Worm (Caenorhabditis elegans) whole organism, late embryonic: Measurements from ENCODE around the gene spe-18.

ENCODE experiments used
- C08G9.2 ChIP-seq: sonication (generic microtip); optimal IDR thresholded peaks from 2 replicates; lab custom pipeline; 2016; ENCODE audit warnings: mild to moderate bottlenecking, missing genetic modification characterization, moderate library complexity, missing compliant biosample characterization
- C38D4.7 ChIP-seq: fragments of 200-800 bp; sonication (Bioruptor generic); optimal IDR thresholded peaks from 2 replicates; lab custom pipeline; 2018; ENCODE audit warnings: mild to moderate bottlenecking, missing genetic modification characterization, moderate library complexity, missing compliant biosample characterization
- ahr-1 ChIP-seq: sonication (generic microtip); optimal IDR thresholded peaks from 2 replicates; lab custom pipeline; 2016; ENCODE audit warnings: missing genetic modification characterization, missing compliant biosample characterization
- ama-1 ChIP-seq: fragments of 150-350 bp; optimal IDR thresholded peaks from 2 replicates; lab custom pipeline; 2014
- ceh-14 ChIP-seq: sonication (generic microtip); optimal IDR thresholded peaks from 2 replicates; lab custom pipeline; 2016; ENCODE audit warnings: missing genotype, missing genetic modification characterization, missing compliant biosample characterization
- ceh-18 ChIP-seq: sonication (generic microtip); optimal IDR thresholded peaks from 2 replicates; lab custom pipeline; 2016; ENCODE audit warnings: missing genetic modification characterization, missing compliant biosample characterization
- ceh-22 ChIP-seq: sonication (generic microtip); optimal IDR thresholded peaks from 2 replicates; lab custom pipeline; 2017; ENCODE audit warnings: missing biosample characterization, missing genetic modification characterization
- ceh-31 ChIP-seq: sonication (generic microtip); optimal IDR thresholded peaks from 2 replicates; lab custom pipeline; 2016; ENCODE audit warnings: missing genetic modification characterization, missing compliant biosample characterization
- ceh-34 ChIP-seq: sonication (generic microtip); optimal IDR thresholded peaks from 2 replicates; lab custom pipeline; 2016; ENCODE audit warnings: mild to moderate bottlenecking, missing genetic modification characterization, missing compliant biosample characterization
- ceh-6 ChIP-seq: fragments of 200-800 bp; sonication (Bioruptor generic); optimal IDR thresholded peaks from 2 replicates; lab custom pipeline; 2018; ENCODE audit warnings: mild to moderate bottlenecking, missing genetic modification characterization, missing compliant biosample characterization
- che-1 ChIP-seq: sonication (generic microtip); optimal IDR thresholded peaks from 2 replicates; lab custom pipeline; 2016; ENCODE audit warnings: mild to moderate bottlenecking, missing genetic modification characterization, missing compliant biosample characterization
- dmd-4 ChIP-seq: sonication (generic microtip); optimal IDR thresholded peaks from 2 replicates; lab custom pipeline; 2016; ENCODE audit warnings: borderline replicate concordance, missing genetic modification characterization, missing compliant biosample characterization
- dve-1 ChIP-seq: sonication (generic microtip); optimal IDR thresholded peaks from 2 replicates; lab custom pipeline; 2017; ENCODE audit warnings: antibody characterized with exemption, mild to moderate bottlenecking, missing genetic modification characterization, missing compliant biosample characterization
- elt-2 ChIP-seq: sonication (generic microtip); optimal IDR thresholded peaks from 2 replicates; lab custom pipeline; 2016; ENCODE audit warnings: missing genetic modification reagents, missing genetic modification characterization, missing compliant biosample characterization
- gmeb-2 ChIP-seq: sonication (generic microtip); optimal IDR thresholded peaks from 2 replicates; lab custom pipeline; 2016; ENCODE audit warnings: missing genetic modification characterization, inconsistent platforms, missing compliant biosample characterization
- hlh-13 ChIP-seq: fragments of 200-800 bp; sonication (Bioruptor generic); optimal IDR thresholded peaks from 2 replicates; lab custom pipeline; 2018; ENCODE audit warnings: mild to moderate bottlenecking, missing genetic modification characterization, missing compliant biosample characterization
- hlh-15 ChIP-seq: sonication (generic microtip); optimal IDR thresholded peaks from 2 replicates; lab custom pipeline; 2016; ENCODE audit warnings: missing genetic modification characterization, missing compliant biosample characterization
- hlh-30 ChIP-seq: sonication (generic microtip); optimal IDR thresholded peaks from 2 replicates; lab custom pipeline; 2017; ENCODE audit warnings: antibody characterized with exemption, missing genetic modification characterization, missing compliant biosample characterization; ENCODE audit not compliant: insufficient read depth
- hlh-6 ChIP-seq: sonication (generic microtip); optimal IDR thresholded peaks from 2 replicates; lab custom pipeline; 2016; ENCODE audit warnings: missing genotype, missing genetic modification characterization, missing compliant biosample characterization
- hlh-8 ChIP-seq: sonication (generic microtip); optimal IDR thresholded peaks from 2 replicates; lab custom pipeline; 2016; ENCODE audit warnings: missing genotype, missing genetic modification characterization, missing compliant biosample characterization
- lim-6 ChIP-seq: sonication (generic microtip); optimal IDR thresholded peaks from 2 replicates; lab custom pipeline; 2016; ENCODE audit warnings: missing genetic modification characterization, missing compliant biosample characterization
- lin-11 ChIP-seq: fragments of 200-800 bp; sonication (Bioruptor generic); optimal IDR thresholded peaks from 2 replicates; lab custom pipeline; 2018; ENCODE audit warnings: mild to moderate bottlenecking, missing genetic modification characterization, missing compliant biosample characterization
- nfya-1 ChIP-seq: sonication (generic microtip); optimal IDR thresholded peaks from 2 replicates; lab custom pipeline; 2017; ENCODE audit warnings: missing genetic modification characterization, mild to moderate bottlenecking, missing compliant biosample characterization, antibody characterized with exemption, moderate library complexity
- nhr-11 ChIP-seq: fragments of 150-350 bp; optimal IDR thresholded peaks from 2 replicates; lab custom pipeline; 2014; ENCODE audit warnings: missing biosample characterization, missing genetic modification characterization
- nhr-232 ChIP-seq: sonication (generic microtip); optimal IDR thresholded peaks from 2 replicates; lab custom pipeline; 2016; ENCODE audit warnings: missing genetic modification characterization, missing compliant biosample characterization
- npax-4 ChIP-seq: sonication (generic microtip); optimal IDR thresholded peaks from 2 replicates; lab custom pipeline; 2016; ENCODE audit warnings: missing genetic modification characterization, missing compliant biosample characterization
- pha-4 ChIP-seq: fragments of 150-350 bp; optimal IDR thresholded peaks from 2 replicates; lab custom pipeline; 2018; ENCODE audit warnings: missing biosample characterization, missing genetic modification reagents, missing genetic modification characterization
- pqm-1 ChIP-seq: sonication (generic microtip); optimal IDR thresholded peaks from 2 replicates; lab custom pipeline; 2016; ENCODE audit warnings: missing genetic modification characterization, missing compliant biosample characterization
- pros-1 ChIP-seq: fragments of 150-350 bp; optimal IDR thresholded peaks from 2 replicates; lab custom pipeline; 2014; ENCODE audit warnings: missing biosample characterization, missing genetic modification reagents, missing genetic modification characterization
- ref-2 ChIP-seq: sonication (generic microtip); optimal IDR thresholded peaks from 2 replicates; lab custom pipeline; 2016; ENCODE audit warnings: missing genetic modification characterization, missing compliant biosample characterization
- rnt-1 ChIP-seq: sonication (generic microtip); optimal IDR thresholded peaks from 2 replicates; lab custom pipeline; 2016; ENCODE audit warnings: missing genetic modification characterization, missing compliant biosample characterization
- sdc-2 ChIP-seq: sonication (generic microtip); optimal IDR thresholded peaks from 2 replicates; lab custom pipeline; 2016; ENCODE audit warnings: missing genotype, missing genetic modification characterization, missing compliant biosample characterization
- sox-2 ChIP-seq: fragments of 200-800 bp; sonication (Bioruptor generic); IDR thresholded peaks from 2 replicates; pipeline ENCODE4 v1.3.6; 2022; ENCODE audit warnings: missing genetic modification reagents, missing genetic modification characterization, missing compliant biosample characterization
- tbx-2 ChIP-seq: sonication (generic microtip); optimal IDR thresholded peaks from 2 replicates; lab custom pipeline; 2016; ENCODE audit warnings: missing genetic modification characterization, missing compliant biosample characterization
- ttx-3 ChIP-seq: sonication (generic microtip); optimal IDR thresholded peaks from 2 replicates; lab custom pipeline; 2016; ENCODE audit warnings: missing genetic modification reagents, missing genetic modification characterization, missing compliant biosample characterization
- unc-42 ChIP-seq: sonication (generic microtip); optimal IDR thresholded peaks from 2 replicates; lab custom pipeline; 2016; ENCODE audit warnings: missing genotype, missing genetic modification characterization, missing compliant biosample characterization
- unc-55 ChIP-seq: sonication (generic microtip); optimal IDR thresholded peaks from 2 replicates; lab custom pipeline; 2017; ENCODE audit warnings: missing biosample characterization, missing genetic modification reagents, missing genetic modification characterization
- unc-86 ChIP-seq: sonication (generic microtip); optimal IDR thresholded peaks from 2 replicates; lab custom pipeline; 2016; ENCODE audit warnings: missing genetic modification characterization, missing compliant biosample characterization
- zip-5 ChIP-seq: sonication (generic microtip); optimal IDR thresholded peaks from 2 replicates; lab custom pipeline; 2016; ENCODE audit warnings: missing genetic modification characterization, missing compliant biosample characterization

Gene spe-18

DNA sequence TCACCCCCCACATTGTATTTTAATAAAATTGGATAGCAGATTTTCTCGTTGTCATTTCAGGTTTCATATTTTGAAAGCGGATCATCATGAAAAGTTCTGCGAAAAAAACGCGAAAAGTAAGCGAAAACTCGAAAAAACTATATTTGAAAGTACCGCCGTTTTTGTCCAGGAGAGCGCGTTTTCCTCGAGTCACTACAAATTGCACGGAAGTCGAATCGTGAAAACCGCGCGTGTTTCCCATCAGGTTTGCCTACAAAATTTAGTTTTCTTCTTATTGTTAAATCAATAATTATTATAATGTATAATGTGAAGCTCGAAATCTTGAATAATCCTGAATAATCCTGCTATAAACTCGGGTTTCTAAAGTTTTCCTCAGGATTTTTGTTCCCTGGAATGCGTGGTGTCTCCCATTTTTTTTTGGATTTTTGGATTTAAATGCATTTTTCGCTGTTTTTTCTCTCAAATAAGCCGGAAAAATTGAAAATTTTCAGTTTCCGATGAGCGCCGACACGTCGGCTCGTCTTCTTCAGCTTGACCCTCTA, 46.5 kb upstream of the spe-18 start, which contains the start of gene btf-1 (continued):
- TF ChIP-seq gmeb-2 (tag; lab: Kevin White, UChicago) = no peak
- TF ChIP-seq unc-42 (tag; lab: Kevin White, UChicago) = peak; percentile 19
- no peak for TF ChIP-seq nhr-11
- peak; percentile 81 for TF ChIP-seq ama-1 (lab: Kevin White, UChicago)

DNA sequence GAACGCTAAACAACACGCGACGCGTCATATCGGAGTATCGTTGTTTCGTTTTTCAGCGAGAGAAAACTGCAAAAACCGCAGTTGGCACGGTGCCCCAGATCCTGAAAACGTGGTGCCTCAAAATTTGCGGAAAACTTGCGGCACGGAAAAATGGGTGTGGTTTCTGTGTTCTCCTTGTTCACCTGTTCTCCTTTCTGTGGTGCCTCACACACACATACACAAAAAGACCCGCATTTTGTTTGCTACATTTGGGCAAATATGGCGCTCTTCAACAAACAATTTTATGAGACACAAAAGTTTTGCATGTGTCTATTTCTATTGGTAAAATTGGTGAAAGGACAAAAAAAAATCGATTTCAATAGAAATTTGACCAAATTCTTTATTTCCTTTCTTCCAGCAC, 45.6 kb upstream of the spe-18 start:
- TF ChIP-seq ceh-31 (tag; lab: Kevin White, UChicago) (peak; percentile 35), ahr-1 (tag; lab: Kevin White, UChicago) (no peak), tbx-2 (tag; lab: Kevin White, UChicago) (peak; percentile 40), pqm-1 (tag; lab: Kevin White, UChicago) (no peak), C08G9.2 (tag; lab: Kevin White, UChicago) (no peak)

DNA sequence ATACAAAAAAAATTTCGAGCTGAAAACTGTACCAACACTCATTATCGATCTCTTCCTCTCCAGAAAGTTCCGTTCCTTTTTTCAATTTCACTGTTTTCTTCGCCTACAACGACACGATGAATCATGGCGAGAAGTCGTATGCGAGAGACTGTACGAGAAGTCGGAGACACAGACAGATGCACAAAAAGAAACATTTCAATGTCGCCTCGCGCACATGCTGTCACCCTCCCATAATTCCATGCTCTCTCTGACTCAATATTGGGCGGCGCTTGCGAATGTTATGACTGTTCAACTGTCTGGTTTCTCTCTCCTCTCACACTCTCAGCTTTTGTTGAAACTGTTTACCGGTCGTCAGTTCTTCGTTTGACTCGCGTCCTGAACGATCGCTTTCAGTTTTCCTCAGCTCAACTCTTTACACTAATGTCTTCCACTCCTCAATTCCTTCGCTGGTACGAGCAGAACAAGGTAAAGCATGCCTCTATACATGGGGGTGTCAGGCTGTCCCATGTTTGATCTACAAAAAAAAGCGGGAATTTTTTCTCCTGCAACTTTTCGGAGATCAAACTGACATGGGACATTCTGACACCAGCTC, 43.6 kb upstream of the spe-18 start:
- TF ChIP-seq hlh-6 (no peak), hlh-13 (GFP tag; lab: Kevin White, UChicago) (no peak), ceh-22 (tag; lab: Kevin White, UChicago) (no peak), tbx-2 (tag; lab: Kevin White, UChicago) (no peak), gmeb-2 (tag; lab: Kevin White, UChicago) (no peak), unc-42 (tag; lab: Kevin White, UChicago) (no peak), lin-11 (no peak), pros-1 (tag; lab: Kevin White, UChicago) (no peak)

DNA sequence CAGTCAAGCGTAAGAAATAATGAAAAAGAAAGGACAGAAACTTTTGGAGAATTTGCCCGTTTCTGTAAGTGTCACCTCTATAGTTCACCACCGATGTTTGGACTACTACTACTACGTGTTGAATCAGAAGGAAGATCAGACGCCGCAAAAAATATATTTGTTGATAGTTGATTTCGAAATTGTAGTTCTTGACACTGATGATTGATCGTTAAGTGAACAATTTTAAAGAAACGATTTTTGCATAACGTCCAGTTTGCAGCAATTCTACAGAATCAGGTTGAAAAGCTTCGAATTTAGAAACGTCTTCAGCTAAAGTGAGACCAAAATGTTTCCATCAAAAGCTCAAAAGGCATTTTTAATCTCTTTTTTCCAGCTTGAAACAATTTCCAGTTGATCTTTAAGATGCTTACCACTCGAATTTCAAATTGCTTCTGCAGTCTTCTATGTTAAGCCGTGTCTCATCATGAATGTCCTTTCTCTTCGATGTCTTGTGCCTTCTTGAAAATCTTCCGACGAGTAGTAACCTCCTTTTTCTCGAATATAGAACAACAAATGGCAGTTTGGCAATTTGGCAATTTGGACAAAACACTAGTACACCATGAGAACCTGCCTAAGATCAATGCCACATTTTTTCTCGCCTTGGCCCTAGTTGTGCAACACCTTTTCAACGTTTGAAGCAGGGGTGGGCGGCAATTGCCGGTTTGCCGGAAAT, 42.7 kb upstream of the spe-18 start:
- TF ChIP-seq che-1 (tag; lab: Kevin White, UChicago) (no peak), hlh-30 (tag; lab: Kevin White, UChicago) (no peak), ttx-3 (tag; lab: Kevin White, UChicago) (no peak), lin-11 (no peak), unc-55 (GFP tag; lab: Kevin White, UChicago) (no peak), zip-5 (no peak), ahr-1 (tag; lab: Kevin White, UChicago) (no peak), sdc-2 (tag; lab: Kevin White, UChicago) (no peak), ceh-14 (tag; lab: Kevin White, UChicago) (no peak), hlh-8 (no peak), nhr-232 (tag; lab: Kevin White, UChicago) (no peak), C38D4.7 (GFP tag; lab: Kevin White, UChicago) (no peak), ceh-18 (tag; lab: Kevin White, UChicago) (no peak), ceh-22 (tag; lab: Kevin White, UChicago) (no peak), sox-2 (no peak), npax-4 (tag; lab: Kevin White, UChicago) (no peak), elt-2 (tag; lab: Kevin White, UChicago) (no peak), hlh-15 (tag; lab: Kevin White, UChicago) (no peak), ref-2 (no peak), dmd-4 (no peak)
- TF ChIP-seq, all 69 proteins: peak for 0

DNA sequence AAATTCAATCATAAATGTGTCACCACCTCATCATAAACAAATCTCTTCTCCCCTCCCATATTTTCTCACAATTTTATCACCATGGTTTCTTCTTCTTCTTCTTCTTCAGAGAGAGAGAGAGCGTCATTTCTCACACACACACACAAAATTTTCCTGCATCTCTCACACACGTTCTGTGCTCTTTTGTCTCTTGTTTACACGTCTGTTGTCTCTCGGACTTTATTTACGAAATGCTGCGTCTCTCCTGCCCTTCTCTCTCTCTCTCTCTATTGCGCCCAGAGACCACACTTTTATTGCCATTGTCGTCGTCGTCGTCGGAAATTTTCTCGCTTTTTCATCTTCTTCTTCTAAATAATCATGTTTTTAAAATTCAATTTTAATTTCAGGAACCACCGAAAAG, 42.0 kb upstream of the spe-18 start, which contains the start of gene lec-1:
Gene lec-1 (plus strand): TSS at position 387 of the 400 bp plus-strand sequence.
- TF ChIP-seq unc-55 (GFP tag; lab: Kevin White, UChicago) (peak; percentile 49), dve-1 (tag; lab: Kevin White, UChicago) (peak; percentile 62), ceh-6 (GFP tag; lab: Kevin White, UChicago) (no peak), ceh-34 (tag; lab: Kevin White, UChicago) (peak; percentile 18), lim-6 (tag; lab: Kevin White, UChicago) (no peak), ceh-31 (tag; lab: Kevin White, UChicago) (peak; percentile 52), unc-42 (tag; lab: Kevin White, UChicago) (peak; percentile 61), rnt-1 (peak; percentile 29), ceh-18 (tag; lab: Kevin White, UChicago) (peak; percentile 42), ama-1 (lab: Kevin White, UChicago) (no peak), tbx-2 (tag; lab: Kevin White, UChicago) (peak; percentile 68), pha-4 (tag; lab: Kevin White, UChicago) (no peak), unc-86 (no peak), dmd-4 (peak; percentile 36), ceh-14 (tag; lab: Kevin White, UChicago) (peak; percentile 31), elt-2 (tag; lab: Kevin White, UChicago) (no peak), nfya-1 (tag; lab: Kevin White, UChicago) (peak; percentile 69), C38D4.7 (GFP tag; lab: Kevin White, UChicago) (no peak)
